Worm (Caenorhabditis elegans) whole organism, young adult: Measurements from ENCODE around the gene Y73B6BL.288.

ENCODE experiments used
- B0035.1 ChIP-seq: sonication (generic microtip); optimal IDR thresholded peaks from 2 replicates; lab custom pipeline; 2016; ENCODE audit warnings: missing genetic modification characterization, mild to moderate bottlenecking, missing compliant biosample characterization, missing genotype, missing genetic modification reagents
- C06A6.2 ChIP-seq: fragments of 200-800 bp; sonication (Bioruptor generic); conservative IDR thresholded peaks from 2 replicates; pipeline ENCODE4 v1.3.6; 2022; ENCODE audit warnings: missing genetic modification characterization, missing compliant biosample characterization
- C17E4.6 ChIP-seq: fragments of 200-800 bp; sonication (Bioruptor generic); IDR thresholded peaks from 2 replicates; pipeline ENCODE4 v1.3.6; 2022; ENCODE audit warnings: missing genetic modification reagents, missing genetic modification characterization, missing compliant biosample characterization
- F37B4.10 ChIP-seq: fragments of 200-800 bp; sonication (Bioruptor generic); IDR thresholded peaks from 2 replicates; pipeline ENCODE4 v1.3.6; 2022; ENCODE audit warnings: missing genetic modification characterization, missing compliant biosample characterization
- F52B5.7 ChIP-seq: sonication (generic microtip); optimal IDR thresholded peaks from 2 replicates; lab custom pipeline; 2016; ENCODE audit warnings: mild to moderate bottlenecking, missing genetic modification characterization, missing compliant biosample characterization
- F55B11.4 ChIP-seq: sonication (generic microtip); optimal IDR thresholded peaks from 2 replicates; lab custom pipeline; 2016; ENCODE audit warnings: missing compliant biosample characterization, missing genetic modification characterization, borderline replicate concordance; ENCODE audit not compliant: insufficient read depth
- F57C9.4 ChIP-seq: sonication (generic microtip); optimal IDR thresholded peaks from 2 replicates; lab custom pipeline; 2017; ENCODE audit warnings: mild to moderate bottlenecking, missing genetic modification characterization, missing compliant biosample characterization
- K11D2.4 ChIP-seq: fragments of 200-800 bp; sonication (Bioruptor generic); IDR thresholded peaks from 2 replicates; pipeline ENCODE4 v1.3.6; 2022; ENCODE audit warnings: missing genetic modification reagents, missing genetic modification characterization, missing compliant biosample characterization
- T07F8.4 ChIP-seq: sonication (generic microtip); optimal IDR thresholded peaks from 2 replicates; lab custom pipeline; 2016; ENCODE audit warnings: mild to moderate bottlenecking, missing genetic modification characterization, moderate library complexity, missing compliant biosample characterization
- Y53F4B.3 ChIP-seq: fragments of 200-800 bp; sonication (Bioruptor generic); IDR thresholded peaks from 2 replicates; pipeline ENCODE4 v1.3.6; 2022; ENCODE audit warnings: missing genetic modification reagents, missing genetic modification characterization, missing compliant biosample characterization
- Y53G8AR.9 ChIP-seq: fragments of 200-800 bp; sonication (Bioruptor generic); conservative IDR thresholded peaks from 2 replicates; pipeline ENCODE4 v1.3.6; 2022; ENCODE audit warnings: missing genetic modification reagents, missing genetic modification characterization, missing compliant biosample characterization
- Y79H2A.3 ChIP-seq: fragments of 200-800 bp; sonication (Bioruptor generic); conservative IDR thresholded peaks from 2 replicates; pipeline ENCODE4 v1.3.6; 2022; ENCODE audit warnings: missing genetic modification reagents, missing genetic modification characterization, missing compliant biosample characterization
- Y95B8A.8 ChIP-seq: fragments of 200-800 bp; sonication (Bioruptor generic); IDR thresholded peaks from 2 replicates; pipeline ENCODE4 v1.3.6; 2022; ENCODE audit warnings: missing genetic modification reagents, missing genetic modification characterization, missing compliant biosample characterization
- attf-3 ChIP-seq: fragments of 200-800 bp; sonication (Bioruptor generic); conservative IDR thresholded peaks from 2 replicates; pipeline ENCODE4 v1.3.6; 2022; ENCODE audit warnings: missing genetic modification reagents, missing genetic modification characterization, missing compliant biosample characterization
- attf-5 ChIP-seq: fragments of 200-800 bp; sonication (Bioruptor generic); optimal IDR thresholded peaks from 2 replicates; lab custom pipeline; 2018; ENCODE audit warnings: mild to moderate bottlenecking, missing genetic modification characterization, missing compliant biosample characterization
- attf-6 ChIP-seq: fragments of 200-800 bp; sonication (Bioruptor generic); IDR thresholded peaks from 2 replicates; pipeline ENCODE4 v1.3.6; 2022; ENCODE audit warnings: missing genetic modification reagents, missing genetic modification characterization, missing compliant biosample characterization
- ccch-3 ChIP-seq: fragments of 200-800 bp; sonication (Bioruptor generic); optimal IDR thresholded peaks from 2 replicates; lab custom pipeline; 2018; ENCODE audit warnings: mild to moderate bottlenecking, missing genetic modification characterization, missing compliant biosample characterization
- cebp-2 ChIP-seq: fragments of 200-800 bp; sonication (Bioruptor generic); IDR thresholded peaks from 2 replicates; pipeline ENCODE4 v1.3.6; 2022; ENCODE audit warnings: missing genetic modification characterization, missing compliant biosample characterization
- ceh-100 ChIP-seq: fragments of 200-800 bp; sonication (Bioruptor generic); IDR thresholded peaks from 2 replicates; pipeline ENCODE4 v1.3.6; 2022; ENCODE audit warnings: missing genetic modification reagents, missing genetic modification characterization, missing compliant biosample characterization
- ceh-79 ChIP-seq: sonication (generic microtip); optimal IDR thresholded peaks from 2 replicates; lab custom pipeline; 2017; ENCODE audit warnings: mild to moderate bottlenecking, missing genetic modification characterization, missing compliant biosample characterization
- chd-7 ChIP-seq: sonication (generic microtip); optimal IDR thresholded peaks from 2 replicates; lab custom pipeline; 2016; ENCODE audit warnings: mild to moderate bottlenecking, missing genetic modification characterization, moderate library complexity, missing compliant biosample characterization
- dpff-1 ChIP-seq: sonication (generic microtip); optimal IDR thresholded peaks from 2 replicates; lab custom pipeline; 2017; ENCODE audit warnings: mild to moderate bottlenecking, missing genetic modification characterization, missing compliant biosample characterization
- egl-18 ChIP-seq: fragments of 200-800 bp; sonication (Bioruptor generic); IDR thresholded peaks from 2 replicates; pipeline ENCODE4 v1.3.6; 2022; ENCODE audit warnings: missing genetic modification reagents, missing genetic modification characterization, missing compliant biosample characterization
- ekl-4 ChIP-seq: fragments of 200-800 bp; sonication (Bioruptor generic); IDR thresholded peaks from 2 replicates; pipeline ENCODE4 v1.3.6; 2022; ENCODE audit warnings: missing genetic modification reagents, missing genetic modification characterization, missing compliant biosample characterization
- fkh-3 ChIP-seq: sonication (generic microtip); optimal IDR thresholded peaks from 2 replicates; lab custom pipeline; 2016; ENCODE audit warnings: mild to moderate bottlenecking, missing genetic modification characterization, missing compliant biosample characterization
- hlh-12 ChIP-seq: sonication (generic microtip); optimal IDR thresholded peaks from 2 replicates; lab custom pipeline; 2016; ENCODE audit warnings: missing genetic modification characterization, missing compliant biosample characterization
- hmg-1.2 ChIP-seq: fragments of 200-800 bp; sonication (Bioruptor generic); IDR thresholded peaks from 2 replicates; pipeline ENCODE4 v1.3.6; 2022; ENCODE audit warnings: missing genetic modification reagents, missing genetic modification characterization, missing compliant biosample characterization
- hsf-1 ChIP-seq: fragments of 200-800 bp; sonication (Bioruptor generic); IDR thresholded peaks from 2 replicates; pipeline ENCODE4 v1.3.6; 2022; ENCODE audit warnings: missing genetic modification reagents, missing genetic modification characterization, missing compliant biosample characterization
- lin-35 ChIP-seq, 3 experiments: fragments of 150-350 bp in 2 of 3; sonication (generic microtip) in 1 of 3; optimal IDR thresholded peaks; 2 replicates each; lab custom pipeline; 2014 to 2018; ENCODE audit warnings: missing biosample characterization in 3 of 3, missing genetic modification characterization in 3 of 3, missing genetic modification reagents in 3 of 3
- lin-54 ChIP-seq: fragments of 200-800 bp; sonication (Bioruptor generic); optimal IDR thresholded peaks from 2 replicates; lab custom pipeline; 2018; ENCODE audit warnings: mild to moderate bottlenecking, missing genetic modification characterization, missing compliant biosample characterization
- lsl-1 ChIP-seq: fragments of 200-800 bp; sonication (Bioruptor generic); optimal IDR thresholded peaks from 2 replicates; lab custom pipeline; 2018; ENCODE audit warnings: mild to moderate bottlenecking, missing genetic modification characterization, moderate library complexity, missing compliant biosample characterization
- mes-4 ChIP-seq: sonication (generic microtip); optimal IDR thresholded peaks from 2 replicates; lab custom pipeline; 2016; ENCODE audit warnings: missing genotype, missing genetic modification characterization, missing compliant biosample characterization
- nfyb-1 ChIP-seq: fragments of 200-800 bp; sonication (Bioruptor generic); IDR thresholded peaks from 2 replicates; pipeline ENCODE4 v1.3.6; 2022; ENCODE audit warnings: missing genetic modification reagents, missing genetic modification characterization, missing compliant biosample characterization
- nhr-80 ChIP-seq: sonication (generic microtip); optimal IDR thresholded peaks from 2 replicates; lab custom pipeline; 2016; ENCODE audit warnings: missing genetic modification characterization, missing compliant biosample characterization
- pbrm-1 ChIP-seq: fragments of 200-800 bp; sonication (Bioruptor generic); IDR thresholded peaks from 2 replicates; pipeline ENCODE4 v1.3.6; 2022; ENCODE audit warnings: missing genetic modification reagents, missing genetic modification characterization, missing compliant biosample characterization
- pha-4 ChIP-seq: fragments of 150-350 bp; sonication (generic microtip); optimal IDR thresholded peaks from 2 replicates; lab custom pipeline; 2014; ENCODE audit warnings: missing biosample characterization, missing genetic modification reagents, missing genetic modification characterization
- rcor-1 ChIP-seq: fragments of 200-800 bp; sonication (Bioruptor generic); IDR thresholded peaks from 2 replicates; pipeline ENCODE4 v1.3.6; 2022; ENCODE audit warnings: missing genetic modification reagents, missing genetic modification characterization, missing compliant biosample characterization
- rec-8 ChIP-seq, 2 experiments: sonication (generic microtip); optimal IDR thresholded peaks; 2 replicates each; lab custom pipeline; 2016; ENCODE audit warnings: mild to moderate bottlenecking in 2 of 2, missing genetic modification characterization in 2 of 2, missing genetic modification reagents in 2 of 2, missing genotype in 2 of 2, missing biosample characterization in 1 of 2, missing compliant biosample characterization in 1 of 2, moderate library complexity in 1 of 2
- snpc-1.1 ChIP-seq: sonication (generic microtip); optimal IDR thresholded peaks from 2 replicates; lab custom pipeline; 2017; ENCODE audit warnings: missing genetic modification characterization, mild to moderate bottlenecking, missing compliant biosample characterization, antibody characterized with exemption, moderate library complexity, missing genotype, missing genetic modification reagents; ENCODE audit not compliant: insufficient read depth
- snpc-1.3 ChIP-seq: sonication (generic microtip); optimal IDR thresholded peaks from 2 replicates; lab custom pipeline; 2017; ENCODE audit warnings: missing genetic modification characterization, mild to moderate bottlenecking, missing compliant biosample characterization, antibody characterized with exemption, moderate library complexity, missing genotype, missing genetic modification reagents; ENCODE audit not compliant: insufficient read depth
- tbp1 ChIP-seq: fragments of 200-800 bp; sonication (Bioruptor generic); optimal IDR thresholded peaks from 2 replicates; lab custom pipeline; 2018; ENCODE audit warnings: mild to moderate bottlenecking, missing genetic modification characterization, missing compliant biosample characterization
- unc-130 ChIP-seq: sonication (generic microtip); optimal IDR thresholded peaks from 2 replicates; lab custom pipeline; 2016; ENCODE audit warnings: missing genetic modification reagents, missing genetic modification characterization, missing compliant biosample characterization
- xnd-1 ChIP-seq: sonication (generic microtip); optimal IDR thresholded peaks from 2 replicates; lab custom pipeline; 2016; ENCODE audit warnings: missing genotype, missing genetic modification reagents, missing genetic modification characterization, missing compliant biosample characterization
- ztf-18 ChIP-seq: sonication (generic microtip); optimal IDR thresholded peaks from 2 replicates; lab custom pipeline; 2016; ENCODE audit warnings: missing genotype, mild to moderate bottlenecking, missing genetic modification characterization, missing compliant biosample characterization
- ztf-22 ChIP-seq: fragments of 200-800 bp; sonication (Bioruptor generic); optimal IDR thresholded peaks from 2 replicates; lab custom pipeline; 2018; ENCODE audit warnings: mild to moderate bottlenecking, missing genetic modification characterization, moderate library complexity, missing compliant biosample characterization
- ztf-25 ChIP-seq: fragments of 200-800 bp; sonication (Bioruptor generic); IDR thresholded peaks from 2 replicates; pipeline ENCODE4 v1.3.6; 2022; ENCODE audit warnings: missing genetic modification reagents, missing genetic modification characterization, missing compliant biosample characterization
- ztf-3 ChIP-seq: fragments of 200-800 bp; sonication (Bioruptor generic); optimal IDR thresholded peaks from 2 replicates; lab custom pipeline; 2018; ENCODE audit warnings: mild to moderate bottlenecking, missing genetic modification characterization, missing compliant biosample characterization

The Y73B6BL.288 gene

DNA sequence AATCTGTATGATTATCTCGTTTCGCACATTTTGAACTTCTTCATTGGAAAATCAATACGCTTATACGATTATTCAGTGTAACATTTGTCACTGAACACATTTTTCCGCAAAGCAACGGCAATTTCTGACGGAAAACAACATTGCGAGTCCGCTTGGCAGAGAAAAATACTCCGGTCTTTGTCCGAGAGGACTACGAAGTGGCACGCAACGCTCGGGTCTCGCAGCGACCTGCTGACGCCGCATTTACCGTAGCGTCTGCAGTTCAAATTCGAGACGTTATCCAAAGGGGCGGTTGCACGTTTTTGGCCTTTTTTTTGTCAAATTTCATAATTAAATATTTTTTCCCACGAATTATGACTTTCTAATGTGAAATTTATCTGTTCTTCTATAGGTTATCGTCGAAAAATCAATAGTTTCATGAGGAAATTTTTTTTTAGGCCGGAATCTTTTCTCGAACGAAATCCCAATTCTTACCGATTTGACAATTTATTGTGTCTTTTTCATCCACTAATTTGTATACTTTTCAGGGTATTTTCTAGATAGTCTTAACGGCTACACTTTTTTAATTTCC lies 18.6 kb downstream of the Y73B6BL.288 start, which contains the start of gene sqd-1 (continued):
- TF ChIP-seq B0035.1 (peak; percentile 30), F52B5.7 (peak; percentile 88), lsl-1 (GFP tag; lab: Kevin White, UChicago) (peak; percentile 82), Y95B8A.8 (GFP tag; lab: Robert Waterston, UW) (peak; percentile 92), ceh-100 (peak; percentile 87), attf-6 (peak; percentile 79; the same call in 1 of the 2 replicates), nhr-80 (tag; lab: Kevin White, UChicago) (peak; percentile 30), lin-54 (peak; percentile 92), Y53F4B.3 (GFP tag; lab: Robert Waterston, UW) (peak; percentile 81), attf-5 (GFP tag; lab: Kevin White, UChicago) (peak; percentile 88), F55B11.4 (tag; lab: Kevin White, UChicago) (no peak), mes-4 (tag; lab: Kevin White, UChicago) (no peak), pha-4 (tag; lab: Kevin White, UChicago) (peak; percentile 47), dpff-1 (tag; lab: Kevin White, UChicago) (no peak), ztf-18 (tag; lab: Kevin White, UChicago) (peak; percentile 48), snpc-1.1 (tag; lab: Kevin White, UChicago) (peak; percentile 52), egl-18 (GFP tag; lab: Robert Waterston, UW) (peak; percentile 72; the same call in 1 of the 2 replicates), ztf-25 (GFP tag; lab: Robert Waterston, UW) (peak; percentile 60; the same call in 1 of the 2 replicates), hlh-12 (tag; lab: Kevin White, UChicago) (no peak), rec-8 (tag; optimal IDR thresholded peaks at IDR 0.05; lab: Kevin White, UChicago) (peak in 1 of 2 experiments; percentile 7), cebp-2 (GFP tag; lab: Robert Waterston, UW) (peak; percentile 65; the same call in 1 of the 2 replicates), xnd-1 (tag; lab: Kevin White, UChicago) (peak; percentile 54), tbp1 (GFP tag; lab: Kevin White, UChicago) (peak; percentile 75), hmg-1.2 (GFP tag; lab: Robert Waterston, UW) (peak; percentile 82), F37B4.10 (GFP tag; lab: Robert Waterston, UW) (0 out of 2 replicates have a peak, but pooled peaks have one; percentile 71), F57C9.4 (tag; lab: Kevin White, UChicago) (peak; percentile 79), ztf-3 (no peak), pbrm-1 (peak; percentile 96), snpc-1.3 (tag; lab: Kevin White, UChicago) (peak; percentile 64), lin-35 (GFP tag; optimal IDR thresholded peaks at IDR 0.05; lab: Kevin White, UChicago) (peak in 2 of 3 experiments; percentile 67 to 89), ztf-22 (GFP tag; lab: Kevin White, UChicago) (peak; percentile 55), fkh-3 (tag; lab: Kevin White, UChicago) (no peak), rcor-1 (GFP tag; lab: Robert Waterston, UW) (peak; percentile 91), nfyb-1 (GFP tag; lab: Robert Waterston, UW) (peak; percentile 96), attf-3 (GFP tag; lab: Robert Waterston, UW) (peak; percentile 75), ccch-3 (GFP tag; lab: Kevin White, UChicago) (no peak), unc-130 (GFP tag; lab: Kevin White, UChicago) (peak; percentile 62), C06A6.2 (GFP tag; lab: Robert Waterston, UW) (peak; percentile 90), ekl-4 (GFP tag; lab: Robert Waterston, UW) (peak; percentile 93), Y79H2A.3 (GFP tag; lab: Robert Waterston, UW) (peak; percentile 87), ceh-79 (tag; lab: Kevin White, UChicago) (peak; percentile 52), C17E4.6 (GFP tag; lab: Robert Waterston, UW) (peak; percentile 92), K11D2.4 (GFP tag; lab: Robert Waterston, UW) (peak; percentile 93), chd-7 (tag; lab: Kevin White, UChicago) (peak; percentile 90), T07F8.4 (no peak), Y53G8AR.9 (GFP tag; lab: Robert Waterston, UW) (peak; percentile 96), hsf-1 (GFP tag; lab: Robert Waterston, UW) (peak; percentile 76; the same call in 1 of the 2 replicates)
